Worm (Caenorhabditis elegans) whole organism, L4/young adult: ENCODE results near the gene smc-5.
"Not testable (repeated sequence)": the region's sequence is repeated elsewhere in the genome, so short reads cannot be mapped to it uniquely, and the experiment has no call there.

ENCODE experiments used
- W03F9.2 ChIP-seq: fragments of 150-350 bp; optimal IDR thresholded peaks from 2 replicates; lab custom pipeline; 2014; ENCODE audit warnings: missing biosample characterization, missing genetic modification characterization
- dao-5 ChIP-seq: sonication (generic microtip); optimal IDR thresholded peaks from 2 replicates; lab custom pipeline; 2016; ENCODE audit warnings: missing genotype, missing genetic modification characterization, moderate library complexity, missing compliant biosample characterization
- him-1 ChIP-seq: sonication (generic microtip); optimal IDR thresholded peaks from 2 replicates; lab custom pipeline; 2016; ENCODE audit warnings: missing genotype, missing genetic modification reagents, missing genetic modification characterization, missing compliant biosample characterization

The smc-5 gene

ce11 chrII:5093945-5094344, 32.0 kb downstream of the smc-5 start, which contains the start of gene C04G6.13:
C04G6.13 (plus strand) TSS chrII:5094245.
- TF ChIP-seq him-1: no peak

- TF ChIP-seq dao-5 (tag; lab: Kevin White, UChicago): no peak
- no peak for TF ChIP-seq him-1
- no peak for TF ChIP-seq W03F9.2 (tag; lab: Kevin White, UChicago)
Observed at ce11 chrII:5099034-5099433, 37.1 kb downstream of the smc-5 start.

ce11 chrII:5099649-5100048, 37.7 kb downstream of the smc-5 start, which contains the start of gene C04G6.6:
C04G6.6 (minus strand) TSS chrII:5099749.
- TF ChIP-seq dao-5 (tag; lab: Kevin White, UChicago) (no peak), him-1 (no peak), W03F9.2 (tag; lab: Kevin White, UChicago) (no peak)

- TF ChIP-seq W03F9.2 (tag; lab: Kevin White, UChicago) (no peak), him-1 (no peak), dao-5 (tag; lab: Kevin White, UChicago) (no peak)
Observed at ce11 chrII:5101701-5102100, 39.8 kb downstream of the smc-5 start, which contains the start of the genes idpb-3 and idpb-1. idpb-3 (minus strand) TSS chrII:5101801. idpb-1 (plus strand) TSS chrII:5101984.

ce11 chrII:5103189-5103588, 41.3 kb downstream of the smc-5 start:
- TF ChIP-seq W03F9.2 (tag; lab: Kevin White, UChicago) (no peak), dao-5 (tag; lab: Kevin White, UChicago) (no peak), him-1 (no peak)

ce11 chrII:5103784-5104457, 42.0 kb downstream of the smc-5 start, which contains the start of the genes C04G6.11 and mpk-2:
C04G6.11 (minus strand) TSS chrII:5103834.
mpk-2 (plus strand) TSS chrII:5104118.
- TF ChIP-seq dao-5 (tag; lab: Kevin White, UChicago): no peak
- TF ChIP-seq W03F9.2 (tag; lab: Kevin White, UChicago): no peak
- no peak for TF ChIP-seq him-1

- TF ChIP-seq him-1 (peak; percentile 86), W03F9.2 (tag; lab: Kevin White, UChicago) (peak; percentile 32), dao-5 (tag; lab: Kevin White, UChicago) (peak; percentile 76)
Observed at ce11 chrII:5105020-5105419, 43.1 kb downstream of the smc-5 start.

ce11 chrII:5109693-5110092, 47.8 kb downstream of the smc-5 start, which contains the start of gene F09C12.2:
F09C12.2 (plus strand) TSS chrII:5110012.
- TF ChIP-seq W03F9.2 (tag; lab: Kevin White, UChicago) (no peak), dao-5 (tag; lab: Kevin White, UChicago) (no peak), him-1 (no peak)

- TF ChIP-seq W03F9.2 (tag; lab: Kevin White, UChicago): no peak
- TF ChIP-seq him-1: no peak
- TF ChIP-seq dao-5 (tag; lab: Kevin White, UChicago): no peak
Observed at ce11 chrII:5112082-5112481, 50.2 kb downstream of the smc-5 start, which contains the start of gene F09C12.8. F09C12.8 (plus strand) TSS chrII:5112382.

ce11 chrII:5115235-5115634, 53.3 kb downstream of the smc-5 start, which contains the start of gene msp-74:
msp-74 (minus strand) TSS chrII:5115335.
- not testable (repeated sequence) for TF ChIP-seq W03F9.2 (tag; lab: Kevin White, UChicago); dao-5 (tag; lab: Kevin White, UChicago); him-1

- TF ChIP-seq W03F9.2 (tag; lab: Kevin White, UChicago) (no peak), dao-5 (tag; lab: Kevin White, UChicago) (no peak), him-1 (no peak)
Observed at ce11 chrII:5115733-5116132, 53.8 kb downstream of the smc-5 start, which contains the start of gene srsy-1. srsy-1 (plus strand) TSS chrII:5116033.
